Fruit fly (Drosophila melanogaster) whole organism, embryonic: ENCODE results near the gene klar.

Experiments used
- B-H1 ChIP-seq: fragments of 200-800 bp; sonication (Bioruptor generic); IDR thresholded peaks from 3 replicates; pipeline ENCODE4 v1.3.6; 2022; ENCODE audit warnings: missing biosample characterization, missing genetic modification characterization
- CG12659 ChIP-seq: fragments of 200-800 bp; sonication (Bioruptor generic); optimal IDR thresholded peaks from 3 replicates; lab custom pipeline; 2017; ENCODE audit warnings: mild to moderate bottlenecking, missing biosample characterization, missing genetic modification reagents, missing genetic modification characterization
- CG14050 ChIP-seq: fragments of 200-800 bp; sonication (Bioruptor generic); IDR thresholded peaks from 3 replicates; pipeline ENCODE4 v1.3.6; 2022; ENCODE audit warnings: missing biosample characterization, missing genetic modification characterization
- CG17829 ChIP-seq: fragments of 200-800 bp; optimal IDR thresholded peaks from 2 replicates; lab custom pipeline; 2019; ENCODE audit warnings: missing biosample characterization, mild to moderate bottlenecking, missing genetic modification characterization, moderate library complexity
- CG2129 ChIP-seq: fragments of 200-800 bp; sonication (Bioruptor generic); IDR thresholded peaks from 2 replicates; pipeline ENCODE4 v1.3.6; 2022; ENCODE audit warnings: missing biosample characterization, missing genetic modification characterization; ENCODE audit not compliant: partially characterized antibody
- CG3407 ChIP-seq: fragments of 200-800 bp; sonication (Bioruptor generic); optimal IDR thresholded peaks from 2 replicates; lab custom pipeline; 2018; ENCODE audit warnings: missing biosample characterization, mild to moderate bottlenecking, missing genetic modification characterization
- CG4328 ChIP-seq: fragments of 200-800 bp; sonication (Bioruptor generic); optimal IDR thresholded peaks from 3 replicates; lab custom pipeline; 2017; ENCODE audit warnings: missing biosample characterization, missing genetic modification reagents, missing genetic modification characterization
- Dll ChIP-seq: fragments of 200-800 bp; sonication (Bioruptor generic); IDR thresholded peaks from 4 replicates; pipeline ENCODE4 v1.3.6; 2022; ENCODE audit warnings: missing biosample characterization, missing genetic modification characterization; ENCODE audit not compliant: partially characterized antibody
- ERR ChIP-seq: fragments of 200-800 bp; sonication (Bioruptor generic); optimal IDR thresholded peaks from 2 replicates; lab custom pipeline; 2016; ENCODE audit warnings: missing biosample characterization, missing genetic modification characterization
- Ets65A ChIP-seq: fragments of 200-800 bp; sonication (Bioruptor generic); peaks from one replicate; lab custom pipeline; 2016; ENCODE audit warnings: missing biosample characterization, missing genetic modification characterization
- Mad ChIP-seq: fragments of 200-800 bp; sonication (Bioruptor generic); optimal IDR thresholded peaks from 2 replicates; lab custom pipeline; 2016; ENCODE audit warnings: missing biosample characterization, missing genetic modification characterization
- Med ChIP-seq: fragments of 200-800 bp; sonication (Bioruptor generic); peaks from one replicate; lab custom pipeline; 2016; ENCODE audit warnings: missing biosample characterization, missing genetic modification characterization, mild to moderate bottlenecking, inconsistent platforms, moderate library complexity
- Nf-YA ChIP-seq: fragments of 200-800 bp; sonication (Bioruptor generic); IDR thresholded peaks from 2 replicates; pipeline ENCODE4 v1.3.6; 2022; ENCODE audit warnings: missing biosample characterization, missing genetic modification characterization
- Ptx1 ChIP-seq: fragments of 200-800 bp; sonication (Bioruptor generic); IDR thresholded peaks from 2 replicates; pipeline ENCODE4 v1.3.6; 2022; ENCODE audit warnings: missing biosample characterization, missing genetic modification characterization
- Rfx ChIP-seq: fragments of 200-800 bp; sonication (Bioruptor generic); IDR thresholded peaks from 2 replicates; pipeline ENCODE4 v1.3.6; 2022; ENCODE audit warnings: missing biosample characterization, missing genetic modification characterization
- ara ChIP-seq: fragments of 200-800 bp; sonication (Bioruptor generic); IDR thresholded peaks from 2 replicates; pipeline ENCODE4 v1.3.6; 2022; ENCODE audit warnings: missing biosample characterization, missing genetic modification characterization
- bsh ChIP-seq, 2 experiments: fragments of 200-800 bp; sonication (Bioruptor generic); optimal IDR thresholded peaks; 2 replicates each; lab custom pipeline; 2017 to 2018; ENCODE audit warnings: mild to moderate bottlenecking in 2 of 2, missing biosample characterization in 2 of 2, missing genetic modification characterization in 2 of 2, moderate library complexity in 1 of 2
- gfzf ChIP-seq: fragments of 200-800 bp; sonication (Bioruptor generic); optimal IDR thresholded peaks from 2 replicates; lab custom pipeline; 2016; ENCODE audit warnings: missing biosample characterization, mild to moderate bottlenecking, missing genetic modification characterization, moderate library complexity
- grn ChIP-seq: fragments of 200-800 bp; sonication (Bioruptor generic); optimal IDR thresholded peaks from 3 replicates; lab custom pipeline; 2017; ENCODE audit warnings: missing biosample characterization, missing genetic modification characterization
- ken ChIP-seq: fragments of 200-800 bp; sonication (Bioruptor generic); IDR thresholded peaks from 3 replicates; pipeline ENCODE4 v1.3.6; 2022; ENCODE audit warnings: missing biosample characterization, missing genetic modification characterization
- nom ChIP-seq: fragments of 200-800 bp; sonication (Bioruptor generic); optimal IDR thresholded peaks from 2 replicates; lab custom pipeline; 2017; ENCODE audit warnings: missing biosample characterization, missing genetic modification characterization, mild to moderate bottlenecking, moderate library complexity, missing genetic modification reagents
- tgo ChIP-seq: fragments of 200-800 bp; sonication (Bioruptor generic); IDR thresholded peaks from 3 replicates; pipeline ENCODE4 v1.3.6; 2022; ENCODE audit warnings: missing biosample characterization, missing genetic modification characterization
- unc-4 ChIP-seq: fragments of 200-800 bp; sonication (Bioruptor generic); IDR thresholded peaks from 2 replicates; pipeline ENCODE4 v1.3.6; 2022; ENCODE audit warnings: missing biosample characterization, missing genetic modification characterization; ENCODE audit not compliant: partially characterized antibody
- unpg ChIP-seq: fragments of 200-800 bp; sonication (Bioruptor generic); optimal IDR thresholded peaks from 3 replicates; lab custom pipeline; 2018; ENCODE audit warnings: missing biosample characterization, mild to moderate bottlenecking, missing genetic modification characterization, moderate library complexity

The klar gene

dm6 chr3L:390194-390593 lies 150.2 kb downstream of the klar start (continued):
- TF ChIP-seq ara (GFP tag; lab: Robert Waterston, UW) (peak; percentile 56), Med (peak; percentile 80), tgo (GFP tag; lab: Robert Waterston, UW) (no peak), unc-4 (GFP tag; lab: Robert Waterston, UW) (peak; percentile 42; the same call in 1 of the 2 replicates), grn (GFP tag; lab: Kevin White, UChicago) (no peak), CG17829 (tag; lab: Kevin White, UChicago) (peak; percentile 13), CG2129 (peak; percentile 31; the same call in 1 of the 2 replicates), Dll (GFP tag; lab: Robert Waterston, UW) (peak; percentile 80), ERR (GFP tag; lab: Kevin White, UChicago) (no peak), CG14050 (no peak), Mad (no peak), Ptx1 (GFP tag; lab: Robert Waterston, UW) (peak; percentile 39; the same call in 1 of the 2 replicates), Nf-YA (GFP tag; lab: Robert Waterston, UW) (no peak), unpg (GFP tag; lab: Kevin White, UChicago) (no peak), Rfx (no peak)

- no peak for TF ChIP-seq CG12659
- TF ChIP-seq bsh (GFP tag; optimal IDR thresholded peaks at IDR 0.05; lab: Kevin White, UChicago): peak in 1 of 2 experiments; percentile 1
- TF ChIP-seq B-H1: no peak
- TF ChIP-seq Ets65A (GFP tag; lab: Kevin White, UChicago): peak; percentile 75
- TF ChIP-seq gfzf: no peak
- no peak for TF ChIP-seq CG4328 (GFP tag; lab: Kevin White, UChicago)
Observed at dm6 chr3L:388094-388493, 152.3 kb downstream of the klar start.

DNA sequence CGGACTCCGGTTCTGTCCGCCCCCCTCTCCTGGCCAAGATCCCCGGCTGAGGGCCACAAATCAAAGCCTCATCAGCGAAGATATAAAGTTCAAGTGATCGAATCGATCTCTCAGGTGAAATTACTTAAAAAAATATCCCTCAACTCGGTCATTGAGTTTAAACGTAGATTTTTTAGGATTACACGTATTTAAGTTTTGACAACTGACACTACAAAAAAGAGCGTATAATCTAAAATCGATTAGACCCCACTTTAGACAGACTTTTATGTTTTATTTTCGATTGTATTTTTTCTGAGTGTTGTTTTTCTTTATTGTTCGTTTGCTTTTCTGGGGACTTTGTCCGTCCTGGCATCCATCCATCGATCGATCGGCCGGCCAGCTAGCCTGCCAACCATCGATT lies 155.3 kb downstream of the klar start:
- TF ChIP-seq ken (no peak), nom (GFP tag; lab: Kevin White, UChicago) (peak; percentile 28), CG3407 (GFP tag; lab: Kevin White, UChicago) (no peak)
- TF ChIP-seq, all 482 proteins: peak for 1
